Worm (Caenorhabditis elegans) whole organism, early embryonic: ENCODE results near the gene clec-28.

ENCODE experiments used
- F13C5.2 ChIP-seq: sonication (generic microtip); optimal IDR thresholded peaks from 2 replicates; lab custom pipeline; 2017; ENCODE audit warnings: mild to moderate bottlenecking, missing genetic modification characterization, inconsistent platforms, missing compliant biosample characterization
- hnd-1 ChIP-seq: sonication (generic microtip); optimal IDR thresholded peaks from 2 replicates; lab custom pipeline; 2016; ENCODE audit warnings: missing genetic modification characterization, missing compliant biosample characterization
- sea-1 ChIP-seq: fragments of 200-800 bp; sonication (Bioruptor generic); conservative IDR thresholded peaks from 2 replicates; pipeline ENCODE4 v1.3.6; 2022; ENCODE audit warnings: missing genetic modification characterization, missing compliant biosample characterization

ce11 chrV:16857977-16858479 lies 7.5 kb upstream of the clec-28 start, which contains the start of the genes clec-31 and clec-22:
- TF ChIP-seq hnd-1 (tag; lab: Kevin White, UChicago): no peak
- TF ChIP-seq F13C5.2 (tag; lab: Kevin White, UChicago): no peak
- TF ChIP-seq sea-1 (GFP tag; lab: Robert Waterston, UW): no peak
